Worm (Caenorhabditis elegans): ENCODE results near the gene cdk-11.1.

The cdk-11.1 gene

ce11 chrII:7681898-7682297 is 17.1 kb upstream of the cdk-11.1 start, which contains the start of gene lin-26:
TSS of gene lin-26 (plus strand) at chrII:7682198.
- TF ChIP-seq unc-62 (GFP tag; optimal IDR thresholded peaks at IDR 0.05 in 1 of 2) (peak in 1 of 2 experiments; percentile 86), unc-62 (tag; optimal IDR thresholded peaks at IDR 0.05) (no peak), zfp-3 (GFP tag; conservative IDR thresholded peaks at IDR 0.05) (no peak), dmd-9 (GFP tag; IDR thresholded peaks at IDR 0.05) (no peak), hlh-30 (tag; optimal IDR thresholded peaks at IDR 0.05; ENCODE audit: insufficient read depth) (peak; percentile 12), lin-15B (tag; optimal IDR thresholded peaks at IDR 0.05) (no peak), dve-1 (tag; optimal IDR thresholded peaks at IDR 0.05; ENCODE audit: insufficient read depth) (no peak), egl-43 (GFP tag; IDR thresholded peaks at IDR 0.05) (no peak), mdt-29 (GFP tag; IDR thresholded peaks at IDR 0.05) (no peak), ama-1 (optimal IDR thresholded peaks at IDR 0.05) (no peak)

ce11 chrII:7682488-7682887 is 16.5 kb upstream of the cdk-11.1 start:
- no peak for TF ChIP-seq F44E2.7 (GFP tag; IDR thresholded peaks at IDR 0.05)
- peak in 1 of 2 experiments; percentile 54 for TF ChIP-seq unc-62 (GFP tag; optimal IDR thresholded peaks at IDR 0.05 in 1 of 2)
- no peak for TF ChIP-seq unc-62 (tag; optimal IDR thresholded peaks at IDR 0.05)
- peak; percentile 53; the same call in 1 of the 2 replicates for TF ChIP-seq snpc-1.2 (GFP tag; IDR thresholded peaks at IDR 0.05)

ce11 chrII:7684589-7684988 is 14.4 kb upstream of the cdk-11.1 start, which contains the start of gene F18A1.1:
TSS of gene F18A1.1 (plus strand) at chrII:7684889.
- TF ChIP-seq nhr-237 (tag; optimal IDR thresholded peaks at IDR 0.05), result peak; percentile 19
- TF ChIP-seq arid-1 (GFP tag; conservative IDR thresholded peaks at IDR 0.05), result no peak

ce11 chrII:7690384-7690783 is 8.7 kb upstream of the cdk-11.1 start, which contains the start of gene pid-1:
TSS of gene pid-1 (minus strand) at chrII:7690556.
- TF ChIP-seq sdz-12 (GFP tag; optimal IDR thresholded peaks at IDR 0.05) (no peak), F10B5.3 (tag; optimal IDR thresholded peaks at IDR 0.05) (no peak), nhr-76 (tag; optimal IDR thresholded peaks at IDR 0.05) (no peak), saeg-2 (GFP tag; IDR thresholded peaks at IDR 0.05) (no peak), lin-1 (GFP tag; IDR thresholded peaks at IDR 0.05) (no peak), hlh-30 (tag; optimal IDR thresholded peaks at IDR 0.05; ENCODE audit: insufficient read depth) (no peak), ZK337.2 (GFP tag; IDR thresholded peaks at IDR 0.05) (no peak), spr-1 (tag; optimal IDR thresholded peaks at IDR 0.05) (no peak), zip-11 (GFP tag; IDR thresholded peaks at IDR 0.05) (no peak), F37D6.2 (tag; optimal IDR thresholded peaks at IDR 0.05) (no peak), daf-12 (tag; optimal IDR thresholded peaks at IDR 0.05) (no peak), nhr-41 (GFP tag; IDR thresholded peaks at IDR 0.05) (no peak), unc-39 (tag; optimal IDR thresholded peaks at IDR 0.05) (no peak), ZK546.5 (tag; optimal IDR thresholded peaks at IDR 0.05) (no peak), nhr-48 (tag; optimal IDR thresholded peaks at IDR 0.05) (no peak)

- peak; percentile 62 for TF ChIP-seq pqm-1 (tag; optimal IDR thresholded peaks at IDR 0.05)
- no peak for TF ChIP-seq dpl-1 (GFP tag; optimal IDR thresholded peaks at IDR 0.05)
- peak; percentile 58; the same call in 1 of the 2 replicates for TF ChIP-seq tra-1 (GFP tag; IDR thresholded peaks at IDR 0.05)
- peak; percentile 73 for TF ChIP-seq dmd-6 (GFP tag; IDR thresholded peaks at IDR 0.05)
- peak in 1 of 2 experiments; percentile 37 for TF ChIP-seq unc-62 (GFP tag; optimal IDR thresholded peaks at IDR 0.05 in 1 of 2)
- TF ChIP-seq unc-62 (tag; optimal IDR thresholded peaks at IDR 0.05), result no peak
- no peak for TF ChIP-seq F10B5.3 (tag; optimal IDR thresholded peaks at IDR 0.05)
- peak; percentile 41 for TF ChIP-seq hlh-11 (tag; optimal IDR thresholded peaks at IDR 0.05)
- no peak for TF ChIP-seq daf-16 (GFP tag; optimal IDR thresholded peaks at IDR 0.05)
- peak; percentile 40 for TF ChIP-seq daf-16 (tag; optimal IDR thresholded peaks at IDR 0.05)
- TF ChIP-seq nhr-28 (tag; optimal IDR thresholded peaks at IDR 0.05), result peak; percentile 57
- TF ChIP-seq php-3 (GFP tag; IDR thresholded peaks at IDR 0.05), result peak; percentile 50; the same call in 1 of the 2 replicates
- no peak for TF ChIP-seq ceh-82 (tag; optimal IDR thresholded peaks at IDR 0.05)
- TF ChIP-seq nhr-237 (tag; optimal IDR thresholded peaks at IDR 0.05), result no peak
- TF ChIP-seq dve-1 (tag; optimal IDR thresholded peaks at IDR 0.05; ENCODE audit: insufficient read depth), result peak; percentile 47
Observed at ce11 chrII:7693929-7694328, 5.1 kb upstream of the cdk-11.1 start, which contains the start of gene nhx-2. TSS of gene nhx-2 (minus strand) at chrII:7693957.
